Fruit fly (Drosophila melanogaster): ENCODE results near the gene CG31287.

DNA sequence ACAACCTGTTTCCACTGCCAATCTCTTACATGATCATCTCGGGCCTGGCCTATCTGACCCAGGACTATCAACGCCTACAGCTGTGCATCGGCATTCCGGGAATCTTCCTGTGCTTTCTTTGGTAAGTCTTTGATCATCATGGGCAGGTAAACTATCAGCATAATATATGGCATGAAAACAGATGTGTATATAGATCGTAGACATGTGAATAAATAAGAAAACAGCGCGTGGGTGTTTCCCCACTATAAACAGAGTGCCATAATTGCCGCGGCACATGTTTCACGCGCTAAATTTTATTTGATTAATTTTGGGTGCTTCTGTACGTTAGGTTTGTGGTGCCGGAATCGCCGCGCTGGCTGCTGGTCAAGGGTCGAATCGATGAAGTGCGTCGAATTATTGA, 35.1 kb upstream of the CG31287 start:
- no peak for TF ChIP-seq CG8478 (optimal IDR thresholded peaks at IDR 0.05)
- TF ChIP-seq CTCF (optimal IDR thresholded peaks at IDR 0.05) = no peak
